Worm (Caenorhabditis elegans) whole organism, L4 larva: ENCODE data around the gene str-86.
A peak's percentile ranks its signal among the peaks of the same experiment; 100 is the strongest.

Source experiments
- F10B5.3 ChIP-seq: sonication (generic microtip); optimal IDR thresholded peaks from 2 replicates; lab custom pipeline; 2016; ENCODE audit warnings: mild to moderate bottlenecking, missing genetic modification characterization, missing compliant biosample characterization
- F26F4.8 ChIP-seq: fragments of 200-800 bp; sonication (Bioruptor generic); conservative IDR thresholded peaks from 2 replicates; pipeline ENCODE4 v1.3.6; 2022; ENCODE audit warnings: missing genetic modification characterization, missing compliant biosample characterization
- R02D3.7 ChIP-seq: fragments of 150-350 bp; sonication (generic microtip); optimal IDR thresholded peaks from 3 replicates; lab custom pipeline; 2014; ENCODE audit warnings: missing biosample characterization, missing genetic modification characterization
- ZK337.2 ChIP-seq: fragments of 200-800 bp; sonication (Bioruptor generic); IDR thresholded peaks from 2 replicates; pipeline ENCODE4 v1.3.6; 2022; ENCODE audit warnings: missing genetic modification reagents, missing genetic modification characterization, missing compliant biosample characterization
- ceh-62 ChIP-seq: sonication (generic microtip); optimal IDR thresholded peaks from 2 replicates; lab custom pipeline; 2017; ENCODE audit warnings: missing biosample characterization, missing genetic modification characterization
- daf-16 ChIP-seq, 3 experiments: sonication (generic microtip); optimal IDR thresholded peaks; 2 replicates each; lab custom pipeline; 2016 to 2017; ENCODE audit warnings: missing genetic modification characterization in 3 of 3, missing genetic modification reagents in 3 of 3, mild to moderate bottlenecking in 2 of 3, missing compliant biosample characterization in 2 of 3, missing biosample characterization in 1 of 3, moderate library complexity in 1 of 3
- daf-19 ChIP-seq: fragments of 200-800 bp; sonication (Bioruptor generic); conservative IDR thresholded peaks from 2 replicates; pipeline ENCODE4 v1.3.6; 2022; ENCODE audit warnings: missing genetic modification characterization, missing compliant biosample characterization
- dmd-8 ChIP-seq: fragments of 200-800 bp; sonication (Bioruptor generic); IDR thresholded peaks from 2 replicates; pipeline ENCODE4 v1.3.6; 2022; ENCODE audit warnings: missing genetic modification characterization, missing compliant biosample characterization
- dpl-1 ChIP-seq: fragments of 150-350 bp; optimal IDR thresholded peaks from 2 replicates; lab custom pipeline; 2014; ENCODE audit warnings: missing biosample characterization, missing genetic modification reagents, missing genetic modification characterization
- dve-1 ChIP-seq: sonication (generic microtip); optimal IDR thresholded peaks from 2 replicates; lab custom pipeline; 2017; ENCODE audit warnings: antibody characterized with exemption, mild to moderate bottlenecking, missing genetic modification characterization, missing compliant biosample characterization; ENCODE audit not compliant: insufficient read depth
- egl-43 ChIP-seq: fragments of 200-800 bp; sonication (Bioruptor generic); IDR thresholded peaks from 2 replicates; pipeline ENCODE4 v1.3.6; 2022; ENCODE audit warnings: missing genetic modification reagents, missing genetic modification characterization, missing compliant biosample characterization
- fos-1 ChIP-seq: fragments of 150-350 bp; optimal IDR thresholded peaks from 2 replicates; lab custom pipeline; 2014; ENCODE audit warnings: missing biosample characterization, missing genetic modification characterization
- hlh-11 ChIP-seq: fragments of 200-800 bp; sonication (Bioruptor generic); optimal IDR thresholded peaks from 2 replicates; lab custom pipeline; 2018; ENCODE audit warnings: mild to moderate bottlenecking, missing genetic modification characterization, missing compliant biosample characterization
- hmg-1.1 ChIP-seq: fragments of 200-800 bp; sonication (Bioruptor generic); IDR thresholded peaks from 2 replicates; pipeline ENCODE4 v1.3.6; 2022; ENCODE audit warnings: missing genetic modification reagents, missing genetic modification characterization, missing compliant biosample characterization
- lin-38 ChIP-seq: fragments of 200-800 bp; sonication (Bioruptor generic); IDR thresholded peaks from 2 replicates; pipeline ENCODE4 v1.3.6; 2022; ENCODE audit warnings: missing genetic modification reagents, missing genetic modification characterization, missing compliant biosample characterization
- lin-39 ChIP-seq: fragments of 150-350 bp; optimal IDR thresholded peaks from 2 replicates; lab custom pipeline; 2014; ENCODE audit warnings: missing biosample characterization, missing genetic modification reagents, missing genetic modification characterization
- mdl-1 ChIP-seq, 2 experiments: fragments of 150-350 bp in 1 of 2; sonication (generic microtip) in 1 of 2; optimal IDR thresholded peaks; 2 replicates each; lab custom pipeline; 2014 to 2017; ENCODE audit warnings: missing biosample characterization in 2 of 2, missing genetic modification characterization in 2 of 2
- mdt-29 ChIP-seq: fragments of 200-800 bp; sonication (Bioruptor generic); IDR thresholded peaks from 2 replicates; pipeline ENCODE4 v1.3.6; 2022; ENCODE audit warnings: missing genetic modification reagents, missing genetic modification characterization, missing compliant biosample characterization
- mep-1 ChIP-seq: fragments of 150-350 bp; sonication (generic microtip); optimal IDR thresholded peaks from 3 replicates; lab custom pipeline; 2014; ENCODE audit warnings: missing biosample characterization, missing genetic modification characterization
- nhr-102 ChIP-seq: sonication (generic microtip); optimal IDR thresholded peaks from 2 replicates; lab custom pipeline; 2016; ENCODE audit warnings: mild to moderate bottlenecking, missing genetic modification characterization, moderate library complexity, missing compliant biosample characterization
- nhr-11 ChIP-seq: fragments of 150-350 bp; optimal IDR thresholded peaks from 2 replicates; lab custom pipeline; 2014; ENCODE audit warnings: missing biosample characterization, missing genetic modification characterization
- nhr-42 ChIP-seq: fragments of 200-800 bp; sonication (Bioruptor generic); IDR thresholded peaks from 2 replicates; pipeline ENCODE4 v1.3.6; 2022; ENCODE audit warnings: missing genetic modification characterization, missing compliant biosample characterization
- nhr-48 ChIP-seq: sonication (generic microtip); optimal IDR thresholded peaks from 2 replicates; lab custom pipeline; 2016; ENCODE audit warnings: mild to moderate bottlenecking, missing genetic modification characterization, missing compliant biosample characterization
- nhr-76 ChIP-seq: fragments of 150-350 bp; optimal IDR thresholded peaks from 2 replicates; lab custom pipeline; 2014; ENCODE audit warnings: missing biosample characterization, missing genetic modification characterization
- php-3 ChIP-seq: fragments of 200-800 bp; sonication (Bioruptor generic); IDR thresholded peaks from 2 replicates; pipeline ENCODE4 v1.3.6; 2022; ENCODE audit warnings: missing genetic modification reagents, missing genetic modification characterization, missing compliant biosample characterization
- saeg-2 ChIP-seq: fragments of 200-800 bp; sonication (Bioruptor generic); IDR thresholded peaks from 2 replicates; pipeline ENCODE4 v1.3.6; 2022; ENCODE audit warnings: missing genetic modification reagents, missing genetic modification characterization, missing compliant biosample characterization
- set-16 ChIP-seq: fragments of 200-800 bp; sonication (Bioruptor generic); IDR thresholded peaks from 2 replicates; pipeline ENCODE4 v1.3.6; 2022; ENCODE audit warnings: missing genetic modification reagents, missing genetic modification characterization, missing compliant biosample characterization
- skn-1 ChIP-seq: fragments of 150-350 bp; optimal IDR thresholded peaks from 2 replicates; lab custom pipeline; 2014; ENCODE audit warnings: missing biosample characterization, missing genetic modification characterization
- snpc-4 ChIP-seq: fragments of 150-350 bp; optimal IDR thresholded peaks from 2 replicates; lab custom pipeline; 2014; ENCODE audit warnings: missing biosample characterization, missing genetic modification characterization
- spr-3 ChIP-seq: fragments of 200-800 bp; sonication (Bioruptor generic); optimal IDR thresholded peaks from 2 replicates; lab custom pipeline; 2018; ENCODE audit warnings: mild to moderate bottlenecking, missing genetic modification characterization, missing compliant biosample characterization
- unc-130 ChIP-seq: sonication (generic microtip); optimal IDR thresholded peaks from 2 replicates; lab custom pipeline; 2016; ENCODE audit warnings: missing genetic modification reagents, missing genetic modification characterization, missing compliant biosample characterization
- unc-39 ChIP-seq: sonication (generic microtip); optimal IDR thresholded peaks from 2 replicates; lab custom pipeline; 2017; ENCODE audit warnings: missing biosample characterization, missing genetic modification characterization
- unc-62 ChIP-seq, 3 experiments: fragments of 150-350 bp in 1 of 3; sonication (generic microtip); optimal IDR thresholded peaks in 2 of 3; peaks in 1 of 3; 1 replicate in 1 of 3; 2 replicates in 2 of 3; lab custom pipeline; 2014 to 2017; ENCODE audit warnings: missing biosample characterization in 3 of 3, missing genetic modification characterization in 3 of 3, missing genetic modification reagents in 3 of 3, missing genotype in 1 of 3
- vab-7 ChIP-seq: fragments of 200-800 bp; sonication (Bioruptor generic); IDR thresholded peaks from 2 replicates; pipeline ENCODE4 v1.3.6; 2022; ENCODE audit warnings: missing genetic modification reagents, missing genetic modification characterization, missing compliant biosample characterization
- zfp-3 ChIP-seq: fragments of 200-800 bp; sonication (Bioruptor generic); conservative IDR thresholded peaks from 2 replicates; pipeline ENCODE4 v1.3.6; 2022; ENCODE audit warnings: missing genetic modification reagents, missing genetic modification characterization, missing compliant biosample characterization
- zip-11 ChIP-seq: fragments of 200-800 bp; sonication (Bioruptor generic); IDR thresholded peaks from 2 replicates; pipeline ENCODE4 v1.3.6; 2022; ENCODE audit warnings: missing genetic modification characterization, missing compliant biosample characterization
- zip-2 ChIP-seq: fragments of 150-350 bp; optimal IDR thresholded peaks from 2 replicates; lab custom pipeline; 2014; ENCODE audit warnings: missing biosample characterization, missing genetic modification characterization
- ztf-7 ChIP-seq: fragments of 150-350 bp; optimal IDR thresholded peaks from 2 replicates; lab custom pipeline; 2014; ENCODE audit warnings: missing biosample characterization, missing genetic modification characterization

str-86 gene

ce11 chrV:9018871-9019270 lies 35.4 kb upstream of the str-86 start:
- TF ChIP-seq unc-62 (GFP tag; optimal IDR thresholded peaks at IDR 0.05 in 1 of 2; lab: Kevin White, UChicago) (peak in 1 of 2 experiments; percentile 97), unc-62 (tag; optimal IDR thresholded peaks at IDR 0.05; lab: Kevin White, UChicago) (no peak), daf-19 (no peak)

ce11 chrV:9016479-9016878 lies 33.0 kb upstream of the str-86 start, which contains the start of gene oac-40:
TSS of gene oac-40 (plus strand) at chrV:9016779.
- TF ChIP-seq hlh-11 (tag; lab: Kevin White, UChicago) (no peak), hmg-1.1 (no peak), nhr-76 (tag; lab: Kevin White, UChicago) (no peak), daf-16 (GFP tag; optimal IDR thresholded peaks at IDR 0.05; lab: Kevin White, UChicago) (no peak), daf-16 (tag; optimal IDR thresholded peaks at IDR 0.05; lab: Kevin White, UChicago) (no peak), ztf-7 (tag; lab: Kevin White, UChicago) (no peak), F26F4.8 (GFP tag; lab: Robert Waterston, UW) (no peak), nhr-42 (GFP tag; lab: Robert Waterston, UW) (no peak), ceh-62 (tag; lab: Kevin White, UChicago) (no peak), set-16 (GFP tag; lab: Robert Waterston, UW) (no peak), php-3 (GFP tag; lab: Robert Waterston, UW) (no peak), fos-1 (tag; lab: Kevin White, UChicago) (no peak), egl-43 (GFP tag; lab: Robert Waterston, UW) (no peak), nhr-11 (no peak)

ce11 chrV:9015540-9015939 lies 32.0 kb upstream of the str-86 start, which contains the start of gene srt-18:
TSS of gene srt-18 (minus strand) at chrV:9015640.
- no peak for TF ChIP-seq snpc-4 (tag; lab: Kevin White, UChicago)
- no peak for TF ChIP-seq mdt-29 (GFP tag; lab: Robert Waterston, UW)
- TF ChIP-seq zip-2 (tag; lab: Kevin White, UChicago), result no peak
- TF ChIP-seq nhr-102 (tag; lab: Kevin White, UChicago), result no peak
- TF ChIP-seq set-16 (GFP tag; lab: Robert Waterston, UW), result no peak
- no peak for TF ChIP-seq unc-130 (GFP tag; lab: Kevin White, UChicago)
- TF ChIP-seq R02D3.7, result no peak
- no peak for TF ChIP-seq nhr-48 (tag; lab: Kevin White, UChicago)
- TF ChIP-seq spr-3 (GFP tag; lab: Kevin White, UChicago), result no peak

ce11 chrV:9013765-9014164 lies 30.3 kb upstream of the str-86 start, which contains the start of gene srh-201:
TSS of gene srh-201 (minus strand) at chrV:9013865.
- TF ChIP-seq set-16 (GFP tag; lab: Robert Waterston, UW) (no peak), mep-1 (tag; lab: Kevin White, UChicago) (no peak), unc-39 (no peak), mdl-1 (tag; optimal IDR thresholded peaks at IDR 0.05; lab: Kevin White, UChicago) (no peak)
- TF ChIP-seq, all 104 proteins: peak for 0

ce11 chrV:9009175-9009574 lies 25.7 kb upstream of the str-86 start, which contains the start of gene srx-2:
TSS of gene srx-2 (plus strand) at chrV:9009475.
- TF ChIP-seq lin-39 (tag; lab: Kevin White, UChicago) (no peak), nhr-48 (tag; lab: Kevin White, UChicago) (no peak), skn-1 (tag; lab: Kevin White, UChicago) (no peak), saeg-2 (GFP tag; lab: Robert Waterston, UW) (no peak), dpl-1 (GFP tag; lab: Kevin White, UChicago) (no peak), zip-11 (no peak), dmd-8 (GFP tag; lab: Robert Waterston, UW) (no peak), nhr-11 (no peak), lin-38 (no peak), zfp-3 (GFP tag; lab: Robert Waterston, UW) (no peak), vab-7 (GFP tag; lab: Robert Waterston, UW) (no peak), R02D3.7 (no peak), hmg-1.1 (no peak), mdt-29 (GFP tag; lab: Robert Waterston, UW) (no peak), ZK337.2 (no peak), nhr-42 (GFP tag; lab: Robert Waterston, UW) (no peak), F10B5.3 (tag; lab: Kevin White, UChicago) (no peak), snpc-4 (tag; lab: Kevin White, UChicago) (no peak), dve-1 (tag; lab: Kevin White, UChicago) (no peak)
